Worm (Caenorhabditis elegans) whole organism, young adult: Measurements from ENCODE around the gene zig-2.
A peak's percentile ranks its signal among the peaks of the same experiment; 100 is the strongest.

Experiments used
- B0261.1 ChIP-seq: sonication (generic microtip); optimal IDR thresholded peaks from 2 replicates; lab custom pipeline; 2016; ENCODE audit warnings: mild to moderate bottlenecking, missing genetic modification characterization, moderate library complexity, missing compliant biosample characterization
- F10E7.11 ChIP-seq: sonication (generic microtip); optimal IDR thresholded peaks from 2 replicates; lab custom pipeline; 2017; ENCODE audit warnings: mild to moderate bottlenecking, missing genetic modification characterization, moderate library complexity, missing compliant biosample characterization
- F39B2.1 ChIP-seq: fragments of 200-800 bp; sonication (Bioruptor generic); IDR thresholded peaks from 2 replicates; pipeline ENCODE4 v1.3.6; 2022; ENCODE audit warnings: missing genetic modification reagents, missing genetic modification characterization, missing compliant biosample characterization
- T07F8.4 ChIP-seq: sonication (generic microtip); optimal IDR thresholded peaks from 2 replicates; lab custom pipeline; 2016; ENCODE audit warnings: mild to moderate bottlenecking, missing genetic modification characterization, moderate library complexity, missing compliant biosample characterization
- ZK185.1 ChIP-seq: sonication (generic microtip); optimal IDR thresholded peaks from 2 replicates; lab custom pipeline; 2016; ENCODE audit warnings: mild to moderate bottlenecking, missing genetic modification characterization, missing compliant biosample characterization; ENCODE audit not compliant: poor library complexity, severe bottlenecking
- akir-1 ChIP-seq: fragments of 200-800 bp; sonication (Bioruptor generic); optimal IDR thresholded peaks from 2 replicates; lab custom pipeline; 2018; ENCODE audit warnings: mild to moderate bottlenecking, missing genetic modification characterization, moderate library complexity, missing compliant biosample characterization
- atf-7 ChIP-seq: sonication (generic microtip); optimal IDR thresholded peaks from 2 replicates; lab custom pipeline; 2017; ENCODE audit warnings: mild to moderate bottlenecking, missing genetic modification characterization, missing compliant biosample characterization
- athp-1 ChIP-seq: sonication (generic microtip); optimal IDR thresholded peaks from 2 replicates; lab custom pipeline; 2017; ENCODE audit warnings: mild to moderate bottlenecking, missing genetic modification characterization, missing compliant biosample characterization
- attf-6 ChIP-seq: fragments of 200-800 bp; sonication (Bioruptor generic); IDR thresholded peaks from 2 replicates; pipeline ENCODE4 v1.3.6; 2022; ENCODE audit warnings: missing genetic modification reagents, missing genetic modification characterization, missing compliant biosample characterization
- ceh-40 ChIP-seq: fragments of 200-800 bp; sonication (Bioruptor generic); IDR thresholded peaks from 2 replicates; pipeline ENCODE4 v1.3.6; 2022; ENCODE audit warnings: missing genetic modification characterization, missing compliant biosample characterization
- ceh-79 ChIP-seq: sonication (generic microtip); optimal IDR thresholded peaks from 2 replicates; lab custom pipeline; 2017; ENCODE audit warnings: mild to moderate bottlenecking, missing genetic modification characterization, missing compliant biosample characterization
- die-1 ChIP-seq: sonication (generic microtip); optimal IDR thresholded peaks from 2 replicates; lab custom pipeline; 2016; ENCODE audit warnings: missing genotype, mild to moderate bottlenecking, missing genetic modification characterization, missing compliant biosample characterization
- dpl-1 ChIP-seq: fragments of 150-350 bp; optimal IDR thresholded peaks from 2 replicates; lab custom pipeline; 2014; ENCODE audit warnings: missing biosample characterization, missing genetic modification reagents, missing genetic modification characterization
- efl-1 ChIP-seq: fragments of 150-350 bp; optimal IDR thresholded peaks from 2 replicates; lab custom pipeline; 2014; ENCODE audit warnings: missing biosample characterization, missing genetic modification reagents, missing genetic modification characterization
- ekl-4 ChIP-seq: fragments of 200-800 bp; sonication (Bioruptor generic); IDR thresholded peaks from 2 replicates; pipeline ENCODE4 v1.3.6; 2022; ENCODE audit warnings: missing genetic modification reagents, missing genetic modification characterization, missing compliant biosample characterization
- ets-4 ChIP-seq: fragments of 200-800 bp; sonication (Bioruptor generic); optimal IDR thresholded peaks from 2 replicates; lab custom pipeline; 2018; ENCODE audit warnings: mild to moderate bottlenecking, missing genetic modification characterization, missing compliant biosample characterization
- gei-17 ChIP-seq: fragments of 200-800 bp; sonication (Bioruptor generic); optimal IDR thresholded peaks from 2 replicates; lab custom pipeline; 2018; ENCODE audit warnings: mild to moderate bottlenecking, missing genetic modification characterization, missing compliant biosample characterization
- him-1 ChIP-seq: sonication (generic microtip); optimal IDR thresholded peaks from 2 replicates; lab custom pipeline; 2016; ENCODE audit warnings: missing genotype, missing genetic modification reagents, missing genetic modification characterization, missing compliant biosample characterization
- hlh-12 ChIP-seq: sonication (generic microtip); optimal IDR thresholded peaks from 2 replicates; lab custom pipeline; 2016; ENCODE audit warnings: missing genetic modification characterization, missing compliant biosample characterization
- hmg-1.2 ChIP-seq: fragments of 200-800 bp; sonication (Bioruptor generic); IDR thresholded peaks from 2 replicates; pipeline ENCODE4 v1.3.6; 2022; ENCODE audit warnings: missing genetic modification reagents, missing genetic modification characterization, missing compliant biosample characterization
- hmg-20 ChIP-seq: fragments of 200-800 bp; sonication (Bioruptor generic); IDR thresholded peaks from 2 replicates; pipeline ENCODE4 v1.3.6; 2022; ENCODE audit warnings: missing genetic modification reagents, missing genetic modification characterization, missing compliant biosample characterization
- hrde-1 ChIP-seq: sonication (generic microtip); optimal IDR thresholded peaks from 2 replicates; lab custom pipeline; 2016; ENCODE audit warnings: missing genetic modification characterization, mild to moderate bottlenecking, missing compliant biosample characterization, moderate library complexity, missing genotype, missing genetic modification reagents, borderline replicate concordance
- lin-26 ChIP-seq: fragments of 200-800 bp; sonication (Bioruptor generic); IDR thresholded peaks from 2 replicates; pipeline ENCODE4 v1.3.6; 2022; ENCODE audit warnings: missing genetic modification reagents, missing genetic modification characterization, missing compliant biosample characterization
- lin-35 ChIP-seq, 3 experiments: fragments of 150-350 bp in 2 of 3; sonication (generic microtip) in 1 of 3; optimal IDR thresholded peaks; 2 replicates each; lab custom pipeline; 2014 to 2018; ENCODE audit warnings: missing biosample characterization in 3 of 3, missing genetic modification characterization in 3 of 3, missing genetic modification reagents in 3 of 3
- lin-40 ChIP-seq: sonication (generic microtip); optimal IDR thresholded peaks from 2 replicates; lab custom pipeline; 2016; ENCODE audit warnings: missing genetic modification characterization, mild to moderate bottlenecking, missing compliant biosample characterization, missing genotype, missing genetic modification reagents
- madf-10 ChIP-seq: sonication (generic microtip); optimal IDR thresholded peaks from 2 replicates; lab custom pipeline; 2016; ENCODE audit warnings: mild to moderate bottlenecking, missing genetic modification characterization, missing compliant biosample characterization
- mxl-1 ChIP-seq: sonication (generic microtip); optimal IDR thresholded peaks from 2 replicates; lab custom pipeline; 2016; ENCODE audit warnings: missing genetic modification characterization, missing compliant biosample characterization
- nfya-1 ChIP-seq: sonication (generic microtip); optimal IDR thresholded peaks from 2 replicates; lab custom pipeline; 2017; ENCODE audit warnings: antibody characterized with exemption, missing compliant biosample characterization, missing genetic modification characterization, borderline replicate concordance; ENCODE audit not compliant: insufficient read depth
- nhr-120 ChIP-seq: fragments of 200-800 bp; sonication (Bioruptor generic); IDR thresholded peaks from 2 replicates; pipeline ENCODE4 v1.3.6; 2022; ENCODE audit warnings: missing genetic modification characterization, missing compliant biosample characterization
- nhr-80 ChIP-seq: sonication (generic microtip); optimal IDR thresholded peaks from 2 replicates; lab custom pipeline; 2016; ENCODE audit warnings: missing genetic modification characterization, missing compliant biosample characterization
- nhr-90 ChIP-seq: sonication (generic microtip); optimal IDR thresholded peaks from 2 replicates; lab custom pipeline; 2016; ENCODE audit warnings: missing genotype, mild to moderate bottlenecking, missing genetic modification characterization, missing compliant biosample characterization
- pbrm-1 ChIP-seq: fragments of 200-800 bp; sonication (Bioruptor generic); IDR thresholded peaks from 2 replicates; pipeline ENCODE4 v1.3.6; 2022; ENCODE audit warnings: missing genetic modification reagents, missing genetic modification characterization, missing compliant biosample characterization
- rcor-1 ChIP-seq: fragments of 200-800 bp; sonication (Bioruptor generic); IDR thresholded peaks from 2 replicates; pipeline ENCODE4 v1.3.6; 2022; ENCODE audit warnings: missing genetic modification reagents, missing genetic modification characterization, missing compliant biosample characterization
- rec-8 ChIP-seq, 2 experiments: sonication (generic microtip); optimal IDR thresholded peaks; 2 replicates each; lab custom pipeline; 2016; ENCODE audit warnings: mild to moderate bottlenecking in 2 of 2, missing genetic modification characterization in 2 of 2, missing genetic modification reagents in 2 of 2, missing genotype in 2 of 2, missing biosample characterization in 1 of 2, missing compliant biosample characterization in 1 of 2, moderate library complexity in 1 of 2
- rpc-1 ChIP-seq, 2 experiments: fragments of 150-350 bp in 1 of 2; sonication (generic microtip) in 1 of 2; optimal IDR thresholded peaks; 2 replicates each; lab custom pipeline; 2014 to 2018; ENCODE audit warnings: missing biosample characterization in 1 of 2, missing genetic modification characterization in 1 of 2, missing genetic modification reagents in 1 of 2, missing genotype in 1 of 2
- snpc-1.1 ChIP-seq: sonication (generic microtip); optimal IDR thresholded peaks from 2 replicates; lab custom pipeline; 2017; ENCODE audit warnings: missing genetic modification characterization, mild to moderate bottlenecking, missing compliant biosample characterization, antibody characterized with exemption, moderate library complexity, missing genotype, missing genetic modification reagents; ENCODE audit not compliant: insufficient read depth
- snpc-1.3 ChIP-seq: sonication (generic microtip); optimal IDR thresholded peaks from 2 replicates; lab custom pipeline; 2017; ENCODE audit warnings: missing genetic modification characterization, mild to moderate bottlenecking, missing compliant biosample characterization, antibody characterized with exemption, moderate library complexity, missing genotype, missing genetic modification reagents; ENCODE audit not compliant: insufficient read depth
- snpc-3.4 ChIP-seq: sonication (generic microtip); optimal IDR thresholded peaks from 2 replicates; lab custom pipeline; 2017; ENCODE audit warnings: missing genetic modification characterization, mild to moderate bottlenecking, missing compliant biosample characterization, antibody characterized with exemption, moderate library complexity, missing genotype, missing genetic modification reagents
- snpc-4 ChIP-seq, 5 experiments: fragments of 150-350 bp in 1 of 5; sonication (generic microtip) in 4 of 5; optimal IDR thresholded peaks; 2 replicates each; lab custom pipeline; 2014 to 2018; ENCODE audit warnings: missing genetic modification characterization in 5 of 5, missing biosample characterization in 3 of 5, antibody characterized with exemption in 2 of 5, mild to moderate bottlenecking in 2 of 5, missing compliant biosample characterization in 2 of 5, missing genotype in 2 of 5, moderate library complexity in 2 of 5, missing genetic modification reagents in 1 of 5
- unc-130 ChIP-seq: sonication (generic microtip); optimal IDR thresholded peaks from 2 replicates; lab custom pipeline; 2016; ENCODE audit warnings: missing genetic modification reagents, missing genetic modification characterization, missing compliant biosample characterization
- ztf-18 ChIP-seq: sonication (generic microtip); optimal IDR thresholded peaks from 2 replicates; lab custom pipeline; 2016; ENCODE audit warnings: missing genotype, mild to moderate bottlenecking, missing genetic modification characterization, missing compliant biosample characterization
- ztf-25 ChIP-seq: fragments of 200-800 bp; sonication (Bioruptor generic); IDR thresholded peaks from 2 replicates; pipeline ENCODE4 v1.3.6; 2022; ENCODE audit warnings: missing genetic modification reagents, missing genetic modification characterization, missing compliant biosample characterization
- ztf-26 ChIP-seq: sonication (generic microtip); optimal IDR thresholded peaks from 2 replicates; lab custom pipeline; 2017; ENCODE audit warnings: missing genetic modification characterization, missing compliant biosample characterization
- ztf-6 ChIP-seq: fragments of 200-800 bp; sonication (Bioruptor generic); IDR thresholded peaks from 2 replicates; pipeline ENCODE4 v1.3.6; 2022; ENCODE audit warnings: missing genetic modification reagents, missing genetic modification characterization, missing compliant biosample characterization

The zig-2 gene

DNA sequence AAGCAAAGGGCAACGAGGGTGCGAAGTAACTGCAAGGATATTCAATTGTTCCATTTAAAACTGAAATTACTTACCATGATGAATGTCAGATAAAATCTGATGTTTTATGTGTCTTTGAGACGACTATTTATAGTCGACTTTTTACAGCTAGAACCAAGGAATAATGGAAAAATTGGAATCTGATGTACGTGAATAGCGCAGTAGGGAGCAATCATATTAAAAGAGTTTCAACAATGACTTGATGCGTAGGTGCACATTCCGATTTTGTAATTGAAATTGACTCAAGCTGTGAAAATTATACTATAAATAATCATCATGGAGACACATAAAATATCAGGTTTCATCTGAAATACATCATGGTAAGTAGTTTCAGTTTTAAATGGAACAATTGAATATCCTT, 2.0 kb upstream of the zig-2 start, which contains the start of the genes nspc-9 and nspc-10:
Gene nspc-9, minus strand, starts transcription at position 101 of the 400 bp plus-strand sequence.
Gene nspc-10, plus strand, starts transcription at position 331 of the 400 bp plus-strand sequence.
- TF ChIP-seq snpc-1.1 (tag; lab: Kevin White, UChicago) (no peak), ets-4 (GFP tag; lab: Kevin White, UChicago) (no peak), pbrm-1 (GFP tag; lab: Robert Waterston, UW) (no peak), nhr-120 (GFP tag; lab: Robert Waterston, UW) (no peak), nhr-90 (no peak), hmg-1.2 (no peak), F39B2.1 (no peak), efl-1 (no peak)

DNA sequence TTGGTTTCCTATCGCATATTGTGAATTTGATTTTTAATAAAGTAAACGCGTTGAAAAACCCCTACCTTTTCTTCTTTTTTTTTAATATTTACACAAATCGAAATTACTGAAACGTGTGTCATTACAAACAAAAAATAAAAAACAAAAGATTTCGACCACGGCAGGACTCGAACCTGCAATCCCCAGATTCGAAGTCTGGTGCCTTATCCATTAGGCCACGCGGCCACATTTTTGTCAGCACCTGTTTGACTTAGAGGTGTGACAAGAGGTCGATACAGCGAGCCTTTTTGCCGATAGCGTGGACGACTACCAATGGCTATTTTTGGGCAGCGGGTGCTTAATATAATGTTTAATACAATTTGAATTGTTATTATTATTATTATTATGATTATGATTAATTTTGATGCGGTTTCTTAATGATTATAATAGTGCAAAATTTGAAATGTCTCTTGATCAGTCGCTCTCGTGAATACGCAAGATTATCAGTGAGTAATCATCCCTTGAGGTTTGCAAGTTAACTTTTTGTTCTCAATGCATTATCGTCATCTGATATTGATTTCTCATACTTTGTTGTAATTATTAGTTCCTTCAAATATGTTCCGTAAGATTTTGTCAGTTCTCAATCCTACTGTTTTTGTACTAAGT, 3.3 kb downstream of the zig-2 start, which contains the start of gene srd-44:
Gene srd-44, plus strand, starts transcription at position 595 of the 645 bp plus-strand sequence.
- 0 out of 2 replicates have a peak, but pooled peaks have one; percentile 76 for TF ChIP-seq ztf-25
- TF ChIP-seq unc-130 (GFP tag; lab: Kevin White, UChicago), result peak; percentile 18
- peak; percentile 42 to 56 for TF ChIP-seq rec-8 (tag; optimal IDR thresholded peaks at IDR 0.05; lab: Kevin White, UChicago)
- TF ChIP-seq ceh-79, result no peak
- no peak for TF ChIP-seq attf-6 (GFP tag; lab: Robert Waterston, UW)
- TF ChIP-seq snpc-4 (GFP tag; optimal IDR thresholded peaks at IDR 0.05; lab: Kevin White, UChicago), result peak; percentile 56
- TF ChIP-seq snpc-4 (tag; optimal IDR thresholded peaks at IDR 0.05; lab: Kevin White, UChicago), result no peak
- TF ChIP-seq ceh-40 (GFP tag; lab: Robert Waterston, UW), result peak; percentile 72; the same call in 1 of the 2 replicates
- TF ChIP-seq snpc-1.3 (tag; lab: Kevin White, UChicago), result peak; percentile 64
- TF ChIP-seq F10E7.11 (tag; lab: Kevin White, UChicago), result no peak
- TF ChIP-seq lin-26 (GFP tag; lab: Robert Waterston, UW), result peak; percentile 86
- TF ChIP-seq him-1 (tag; lab: Kevin White, UChicago), result peak; percentile 72
- TF ChIP-seq mxl-1 (tag; lab: Kevin White, UChicago), result peak; percentile 48
- peak; percentile 58 for TF ChIP-seq nhr-90
- TF ChIP-seq athp-1, result peak; percentile 45
- peak; percentile 83 for TF ChIP-seq ZK185.1 (tag; lab: Kevin White, UChicago)
- peak; percentile 26 for TF ChIP-seq hrde-1
- TF ChIP-seq dpl-1 (GFP tag; lab: Kevin White, UChicago), result no peak
- TF ChIP-seq hlh-12 (tag; lab: Kevin White, UChicago), result no peak
- TF ChIP-seq rcor-1 (GFP tag; lab: Robert Waterston, UW), result peak; percentile 62; the same call in 1 of the 2 replicates
- peak; percentile 71 for TF ChIP-seq die-1 (tag; lab: Kevin White, UChicago)
- peak; percentile 60; the same call in 1 of the 2 replicates for TF ChIP-seq hmg-20 (GFP tag; lab: Robert Waterston, UW)
- TF ChIP-seq atf-7 (tag; lab: Kevin White, UChicago), result no peak
- TF ChIP-seq lin-40 (tag; lab: Kevin White, UChicago), result no peak
- 0 out of 2 replicates have a peak, but pooled peaks have one; percentile 22 for TF ChIP-seq ztf-6
- TF ChIP-seq madf-10, result peak; percentile 36
- TF ChIP-seq T07F8.4, result peak; percentile 52
- TF ChIP-seq ekl-4 (GFP tag; lab: Robert Waterston, UW), result no peak
- TF ChIP-seq ztf-18 (tag; lab: Kevin White, UChicago), result peak; percentile 30
- TF ChIP-seq ztf-26, result peak; percentile 63
- peak; percentile 72 for TF ChIP-seq rpc-1 (optimal IDR thresholded peaks at IDR 0.05; lab: Kevin White, UChicago)
- peak; percentile 85 for TF ChIP-seq rpc-1 (tag; optimal IDR thresholded peaks at IDR 0.05; lab: Kevin White, UChicago)
- no peak for TF ChIP-seq gei-17
- peak; percentile 93 for TF ChIP-seq B0261.1 (tag; lab: Kevin White, UChicago)
- no peak for TF ChIP-seq nhr-80 (tag; lab: Kevin White, UChicago)
- TF ChIP-seq snpc-3.4 (tag; lab: Kevin White, UChicago), result peak; percentile 40
- TF ChIP-seq nfya-1 (tag; lab: Kevin White, UChicago), result no peak
- no peak for TF ChIP-seq akir-1 (GFP tag; lab: Kevin White, UChicago)
- no peak for TF ChIP-seq lin-35 (GFP tag; optimal IDR thresholded peaks at IDR 0.05; lab: Kevin White, UChicago)
- TF ChIP-seq snpc-1.1 (tag; lab: Kevin White, UChicago), result peak; percentile 18
